Worm (Caenorhabditis elegans): ENCODE data around the gene selt-1.2.

- TF ChIP-seq egl-18 (GFP tag; IDR thresholded peaks at IDR 0.05) (no peak), nhr-120 (GFP tag; IDR thresholded peaks at IDR 0.05) (no peak)
Observed at ce11 chrV:10711829-10712607, 35.1 kb downstream of the selt-1.2 start.
